Worm (Caenorhabditis elegans) whole organism, L1 larva: Measurements from ENCODE around the gene amx-1.
"Not testable (repeated sequence)": the region's sequence is repeated elsewhere in the genome, so short reads cannot be mapped to it uniquely, and the experiment has no call there.

Experiments
- C04F5.9 ChIP-seq: sonication (generic microtip); optimal IDR thresholded peaks from 2 replicates; lab custom pipeline; 2016; ENCODE audit warnings: missing genetic modification characterization, missing compliant biosample characterization
- F16B12.6 ChIP-seq: fragments of 150-350 bp; optimal IDR thresholded peaks from 2 replicates; lab custom pipeline; 2014; ENCODE audit warnings: missing biosample characterization, missing genetic modification characterization
- ceh-82 ChIP-seq, 3 experiments: fragments of 150-350 bp in 1 of 3; sonication (generic microtip) in 2 of 3; optimal IDR thresholded peaks; 2 replicates each; lab custom pipeline; 2014 to 2017; ENCODE audit warnings: missing biosample characterization in 3 of 3, missing genetic modification characterization in 3 of 3
- ceh-88 ChIP-seq: fragments of 200-800 bp; sonication (Bioruptor generic); IDR thresholded peaks from 2 replicates; pipeline ENCODE4 v1.3.6; 2022; ENCODE audit warnings: missing genetic modification characterization, missing compliant biosample characterization
- dpl-1 ChIP-seq, 3 experiments: fragments of 150-350 bp in 2 of 3; sonication (generic microtip) in 1 of 3; optimal IDR thresholded peaks; 2 replicates each; lab custom pipeline; 2014 to 2017; ENCODE audit warnings: missing biosample characterization in 3 of 3, missing genetic modification characterization in 3 of 3, missing genetic modification reagents in 3 of 3
- dsc-1 ChIP-seq: sonication (generic microtip); optimal IDR thresholded peaks from 2 replicates; lab custom pipeline; 2016; ENCODE audit warnings: mild to moderate bottlenecking, missing genetic modification characterization, missing compliant biosample characterization
- efl-1 ChIP-seq, 4 experiments: fragments of 150-350 bp; optimal IDR thresholded peaks in 3 of 4; peaks in 1 of 4; 1 replicate in 1 of 4; 2 replicates in 3 of 4; lab custom pipeline; 2014; ENCODE audit warnings: missing biosample characterization in 2 of 4, missing genetic modification characterization in 2 of 4, missing genetic modification reagents in 2 of 4
- egl-13 ChIP-seq: sonication (generic microtip); optimal IDR thresholded peaks from 2 replicates; lab custom pipeline; 2016; ENCODE audit warnings: missing genotype, missing genetic modification reagents, missing genetic modification characterization, missing compliant biosample characterization
- fkh-8 ChIP-seq: sonication (generic microtip); optimal IDR thresholded peaks from 2 replicates; lab custom pipeline; 2016; ENCODE audit warnings: mild to moderate bottlenecking, missing genetic modification characterization, missing compliant biosample characterization
- grh-1 ChIP-seq: fragments of 200-800 bp; sonication (Bioruptor generic); IDR thresholded peaks from 2 replicates; pipeline ENCODE4 v1.3.6; 2022; ENCODE audit warnings: missing genetic modification reagents, missing genetic modification characterization, missing compliant biosample characterization
- irx-1 ChIP-seq: sonication (generic microtip); optimal IDR thresholded peaks from 2 replicates; lab custom pipeline; 2016; ENCODE audit warnings: missing genetic modification characterization, missing compliant biosample characterization
- isw-1 ChIP-seq: fragments of 200-800 bp; sonication (Bioruptor generic); IDR thresholded peaks from 2 replicates; pipeline ENCODE4 v1.3.6; 2022; ENCODE audit warnings: missing genetic modification characterization, missing compliant biosample characterization
- lin-14 ChIP-seq: fragments of 200-800 bp; sonication (Bioruptor generic); optimal IDR thresholded peaks from 2 replicates; lab custom pipeline; 2018; ENCODE audit warnings: mild to moderate bottlenecking, missing genetic modification characterization, moderate library complexity, missing compliant biosample characterization
- lin-15B ChIP-seq: fragments of 150-350 bp; sonication (generic microtip); optimal IDR thresholded peaks from 3 replicates; lab custom pipeline; 2014; ENCODE audit warnings: missing biosample characterization, missing genetic modification characterization
- lin-35 ChIP-seq, 2 experiments: fragments of 150-350 bp; optimal IDR thresholded peaks; 2 replicates each; lab custom pipeline; 2014; ENCODE audit warnings: missing biosample characterization in 2 of 2, missing genetic modification characterization in 2 of 2, missing genetic modification reagents in 2 of 2
- lir-3 ChIP-seq: sonication (generic microtip); optimal IDR thresholded peaks from 2 replicates; lab custom pipeline; 2016; ENCODE audit warnings: mild to moderate bottlenecking, missing genetic modification characterization, moderate library complexity, missing compliant biosample characterization; ENCODE audit not compliant: poor library complexity
- lsy-2 ChIP-seq, 2 experiments: fragments of 150-350 bp; optimal IDR thresholded peaks; 2 replicates each; lab custom pipeline; 2014; ENCODE audit warnings: missing biosample characterization in 2 of 2, missing genetic modification characterization in 2 of 2
- mab-9 ChIP-seq: fragments of 200-800 bp; sonication (Bioruptor generic); IDR thresholded peaks from 2 replicates; pipeline ENCODE4 v1.3.6; 2022; ENCODE audit warnings: missing genetic modification reagents, missing genetic modification characterization, missing compliant biosample characterization
- mep-1 ChIP-seq: fragments of 150-350 bp; optimal IDR thresholded peaks from 2 replicates; lab custom pipeline; 2014; ENCODE audit warnings: missing biosample characterization, missing genetic modification characterization
- nhr-11 ChIP-seq: fragments of 150-350 bp; optimal IDR thresholded peaks from 2 replicates; lab custom pipeline; 2014; ENCODE audit warnings: missing biosample characterization, missing genetic modification characterization
- nhr-19 ChIP-seq: fragments of 200-800 bp; sonication (Bioruptor generic); conservative IDR thresholded peaks from 2 replicates; pipeline ENCODE4 v1.3.6; 2022; ENCODE audit warnings: missing genetic modification characterization, missing compliant biosample characterization
- nhr-20 ChIP-seq: sonication (generic microtip); optimal IDR thresholded peaks from 2 replicates; lab custom pipeline; 2016; ENCODE audit warnings: mild to moderate bottlenecking, missing genetic modification characterization, missing compliant biosample characterization
- nhr-47 ChIP-seq: sonication (generic microtip); optimal IDR thresholded peaks from 2 replicates; lab custom pipeline; 2016; ENCODE audit warnings: mild to moderate bottlenecking, missing genetic modification characterization, moderate library complexity, missing compliant biosample characterization
- nhr-71 ChIP-seq: sonication (generic microtip); optimal IDR thresholded peaks from 2 replicates; lab custom pipeline; 2016; ENCODE audit warnings: mild to moderate bottlenecking, missing genetic modification characterization, moderate library complexity, missing compliant biosample characterization
- nhr-85 ChIP-seq: sonication (generic microtip); peaks from one replicate; lab custom pipeline; 2016; ENCODE audit warnings: missing genetic modification characterization, inconsistent platforms, missing compliant biosample characterization
- nhr-90 ChIP-seq: sonication (generic microtip); optimal IDR thresholded peaks from 2 replicates; lab custom pipeline; 2016; ENCODE audit warnings: mild to moderate bottlenecking, missing genetic modification characterization, missing compliant biosample characterization; ENCODE audit not compliant: poor library complexity
- pax-3 ChIP-seq: fragments of 200-800 bp; sonication (Bioruptor generic); optimal IDR thresholded peaks from 2 replicates; lab custom pipeline; 2018; ENCODE audit warnings: mild to moderate bottlenecking, missing genetic modification characterization, moderate library complexity, missing compliant biosample characterization
- rnt-1 ChIP-seq: sonication (generic microtip); optimal IDR thresholded peaks from 2 replicates; lab custom pipeline; 2016; ENCODE audit warnings: mild to moderate bottlenecking, missing genetic modification characterization, moderate library complexity, missing compliant biosample characterization
- snu-23 ChIP-seq: sonication (generic microtip); optimal IDR thresholded peaks from 2 replicates; lab custom pipeline; 2016; ENCODE audit warnings: missing genetic modification characterization, missing compliant biosample characterization
- swsn-7 ChIP-seq: sonication (generic microtip); optimal IDR thresholded peaks from 2 replicates; lab custom pipeline; 2016; ENCODE audit warnings: missing genetic modification characterization, missing compliant biosample characterization
- tbx-2 ChIP-seq: sonication (generic microtip); optimal IDR thresholded peaks from 2 replicates; lab custom pipeline; 2016; ENCODE audit warnings: missing genetic modification characterization, missing compliant biosample characterization
- unc-130 ChIP-seq: fragments of 150-350 bp; optimal IDR thresholded peaks from 2 replicates; lab custom pipeline; 2017; ENCODE audit warnings: missing biosample characterization, missing genetic modification characterization, inconsistent platforms
- unc-86 ChIP-seq: sonication (generic microtip); optimal IDR thresholded peaks from 2 replicates; lab custom pipeline; 2016; ENCODE audit warnings: missing genetic modification characterization, missing compliant biosample characterization
- unc-98 ChIP-seq: fragments of 200-800 bp; sonication (Bioruptor generic); IDR thresholded peaks from 2 replicates; pipeline ENCODE4 v1.3.6; 2022; ENCODE audit warnings: missing genetic modification characterization, missing compliant biosample characterization
- xbp-1 ChIP-seq: sonication (generic microtip); optimal IDR thresholded peaks from 2 replicates; lab custom pipeline; 2016; ENCODE audit warnings: missing genetic modification characterization, missing compliant biosample characterization
- ztf-11 ChIP-seq, 2 experiments: sonication (generic microtip); optimal IDR thresholded peaks; 2 replicates each; lab custom pipeline; 2016 to 2017; ENCODE audit warnings: missing genetic modification characterization in 2 of 2, missing biosample characterization in 1 of 2, missing compliant biosample characterization in 1 of 2

amx-1 gene

DNA sequence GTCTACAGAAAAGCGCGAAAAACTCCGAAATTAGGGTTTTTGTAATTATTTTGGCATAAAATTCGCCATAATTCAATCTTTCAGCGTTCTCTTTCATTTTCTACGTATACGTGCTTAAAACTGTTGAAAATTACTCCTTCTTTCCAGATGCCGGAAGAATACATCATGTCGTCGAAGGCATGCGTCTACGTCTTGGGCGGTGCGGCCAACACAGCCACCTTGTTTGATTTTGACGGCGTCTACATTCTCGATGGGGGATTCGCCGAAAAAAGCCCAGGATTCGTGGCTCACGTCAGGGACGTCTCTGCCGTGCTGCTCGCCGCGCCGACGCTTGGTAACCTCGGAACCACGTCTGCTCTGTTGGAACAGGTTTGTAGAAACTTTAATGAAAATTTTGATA, 22.5 kb downstream of the amx-1 start, which contains the start of gene maph-1.3:
TSS of gene maph-1.3 (plus strand) at position 148 of the 400 bp plus-strand sequence.
- not testable (repeated sequence) for TF ChIP-seq dsc-1, nhr-11, unc-130 (tag; lab: Kevin White, UChicago)

- TF ChIP-seq nhr-19 (GFP tag; lab: Robert Waterston, UW) (peak; percentile 53), lsy-2 (tag; optimal IDR thresholded peaks at IDR 0.05; lab: Kevin White, UChicago) (peak in 1 of 2 experiments; percentile 9)
- TF ChIP-seq, all 84 proteins: peak for 2; not testable (repeated sequence) for 82
Observed at ce11 chrIII:3852030-3852579, 29.9 kb downstream of the amx-1 start, which contains the start of gene cyp-25A4. cyp-25A4 (minus strand) TSS chrIII:3852080.

DNA sequence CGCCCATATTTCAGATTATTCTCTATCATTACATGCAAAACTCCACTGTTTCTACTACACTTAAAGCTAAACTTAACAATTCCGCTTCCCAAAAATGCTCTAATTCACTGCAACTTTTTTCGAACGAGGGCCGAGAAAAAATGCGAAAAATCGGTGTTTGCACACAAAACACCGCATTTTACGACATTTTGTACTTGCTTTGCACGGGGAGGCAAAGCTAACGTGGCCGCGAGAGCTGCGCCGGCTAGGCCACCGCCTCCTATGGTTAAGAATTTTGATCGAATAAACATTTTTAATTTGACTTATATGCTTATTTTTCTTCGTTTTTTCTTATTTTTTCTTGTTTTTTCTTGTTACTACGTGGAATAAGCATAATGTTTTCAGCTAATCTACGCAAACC, 32.7 kb downstream of the amx-1 start:
- TF ChIP-seq unc-98 (GFP tag; lab: Robert Waterston, UW) (peak; percentile 93), nhr-85 (tag; lab: Kevin White, UChicago) (peak; percentile 84), rnt-1 (tag; lab: Kevin White, UChicago) (peak; percentile 86), lin-15B (tag; lab: Kevin White, UChicago) (peak; percentile 20), lsy-2 (tag; optimal IDR thresholded peaks at IDR 0.05; lab: Kevin White, UChicago) (peak; percentile 77 to 86), ceh-82 (tag; optimal IDR thresholded peaks at IDR 0.05; lab: Kevin White, UChicago) (peak in 1 of 3 experiments; percentile 20), nhr-20 (tag; lab: Kevin White, UChicago) (peak; percentile 51), dpl-1 (GFP tag; optimal IDR thresholded peaks at IDR 0.05; lab: Kevin White, UChicago) (peak; percentile 34 to 51 (median 51)), nhr-47 (tag; lab: Kevin White, UChicago) (peak; percentile 74), mab-9 (peak; percentile 95), irx-1 (tag; lab: Kevin White, UChicago) (peak; percentile 46), snu-23 (GFP tag; lab: Kevin White, UChicago) (peak; percentile 49), F16B12.6 (tag; lab: Kevin White, UChicago) (peak; percentile 76), ztf-11 (tag; optimal IDR thresholded peaks at IDR 0.05; lab: Kevin White, UChicago) (peak in 1 of 2 experiments; percentile 51), lin-35 (GFP tag; optimal IDR thresholded peaks at IDR 0.05; lab: Kevin White, UChicago) (peak; percentile 7 to 45), nhr-71 (tag; lab: Kevin White, UChicago) (peak; percentile 71), tbx-2 (tag; lab: Kevin White, UChicago) (peak; percentile 55), isw-1 (GFP tag; lab: Robert Waterston, UW) (peak; percentile 97), dsc-1 (tag; lab: Kevin White, UChicago) (peak; percentile 47), fkh-8 (peak; percentile 54), lir-3 (tag; lab: Kevin White, UChicago) (peak; percentile 61), xbp-1 (tag; lab: Kevin White, UChicago) (peak; percentile 55), unc-86 (tag; lab: Kevin White, UChicago) (peak; percentile 44), ceh-88 (GFP tag; lab: Robert Waterston, UW) (peak; percentile 93), efl-1 (optimal IDR thresholded peaks at IDR 0.05; lab: Kevin White, UChicago) (peak; percentile 48 to 64), efl-1 (GFP tag; optimal IDR thresholded peaks at IDR 0.05 in 1 of 2; lab: Kevin White, UChicago) (peak; percentile 47 to 96), nhr-19 (GFP tag; lab: Robert Waterston, UW) (peak; percentile 99), grh-1 (GFP tag; lab: Robert Waterston, UW) (peak; percentile 87), swsn-7 (tag; lab: Kevin White, UChicago) (peak; percentile 31), mep-1 (peak; percentile 17), lin-14 (GFP tag; lab: Kevin White, UChicago) (peak; percentile 52), nhr-90 (tag; lab: Kevin White, UChicago) (peak; percentile 16)

- TF ChIP-seq isw-1 (GFP tag; lab: Robert Waterston, UW) (peak; percentile 95), unc-98 (GFP tag; lab: Robert Waterston, UW) (peak; percentile 78; the same call in 1 of the 2 replicates), lsy-2 (tag; optimal IDR thresholded peaks at IDR 0.05; lab: Kevin White, UChicago) (peak; percentile 79 to 93), pax-3 (tag; lab: Kevin White, UChicago) (peak; percentile 71), efl-1 (optimal IDR thresholded peaks at IDR 0.05; lab: Kevin White, UChicago) (peak; percentile 2 to 58), nhr-20 (tag; lab: Kevin White, UChicago) (peak; percentile 52), tbx-2 (tag; lab: Kevin White, UChicago) (peak; percentile 35), fkh-8 (peak; percentile 40), nhr-47 (tag; lab: Kevin White, UChicago) (peak; percentile 74), lir-3 (tag; lab: Kevin White, UChicago) (peak; percentile 75), nhr-85 (tag; lab: Kevin White, UChicago) (peak; percentile 82), swsn-7 (tag; lab: Kevin White, UChicago) (peak; percentile 34), mab-9 (peak; percentile 90), ztf-11 (tag; optimal IDR thresholded peaks at IDR 0.05; lab: Kevin White, UChicago) (peak in 1 of 2 experiments; percentile 23), C04F5.9 (peak; percentile 43), egl-13 (peak; percentile 10), nhr-90 (tag; lab: Kevin White, UChicago) (peak; percentile 50), nhr-71 (tag; lab: Kevin White, UChicago) (peak; percentile 79), F16B12.6 (tag; lab: Kevin White, UChicago) (peak; percentile 56), nhr-19 (GFP tag; lab: Robert Waterston, UW) (peak; percentile 99), lin-14 (GFP tag; lab: Kevin White, UChicago) (peak; percentile 58), xbp-1 (tag; lab: Kevin White, UChicago) (peak; percentile 46), ceh-88 (GFP tag; lab: Robert Waterston, UW) (peak; percentile 95), snu-23 (GFP tag; lab: Kevin White, UChicago) (peak; percentile 64), unc-86 (tag; lab: Kevin White, UChicago) (peak; percentile 26), rnt-1 (tag; lab: Kevin White, UChicago) (peak; percentile 39), dpl-1 (GFP tag; optimal IDR thresholded peaks at IDR 0.05; lab: Kevin White, UChicago) (peak in 2 of 3 experiments; percentile 28 to 45), dsc-1 (tag; lab: Kevin White, UChicago) (peak; percentile 59), grh-1 (GFP tag; lab: Robert Waterston, UW) (peak; percentile 92)
- not testable (repeated sequence) for TF ChIP-seq efl-1 (GFP tag; optimal IDR thresholded peaks at IDR 0.05 in 1 of 2; lab: Kevin White, UChicago)
Observed at ce11 chrIII:3857007-3857406, 34.8 kb downstream of the amx-1 start.
